Fruit fly (Drosophila melanogaster) whole organism, embryonic: ENCODE measurements around the gene CG32281.

Experiments used
- Atf3 ChIP-seq: fragments of 200-800 bp; sonication (Bioruptor generic); optimal IDR thresholded peaks from 3 replicates; lab custom pipeline; 2016; ENCODE audit warnings: missing biosample characterization, missing genetic modification characterization
- CG2889 ChIP-seq: fragments of 200-800 bp; sonication (Bioruptor generic); IDR thresholded peaks from 3 replicates; pipeline ENCODE4 v1.3.6; 2022; ENCODE audit warnings: missing biosample characterization, missing genetic modification characterization
- Kr ChIP-seq: fragments of 200-800 bp; sonication (Bioruptor generic); optimal IDR thresholded peaks from 2 replicates; lab custom pipeline; 2017; ENCODE audit warnings: missing biosample characterization, mild to moderate bottlenecking, missing genetic modification characterization
- Med ChIP-seq: fragments of 200-800 bp; sonication (Bioruptor generic); peaks from one replicate; lab custom pipeline; 2016; ENCODE audit warnings: missing biosample characterization, missing genetic modification characterization, mild to moderate bottlenecking, inconsistent platforms, moderate library complexity
- slou ChIP-seq: fragments of 200-800 bp; sonication (Bioruptor generic); optimal IDR thresholded peaks from 3 replicates; lab custom pipeline; 2016; ENCODE audit warnings: missing biosample characterization, missing genetic modification characterization
- tio ChIP-seq: fragments of 200-800 bp; sonication (Bioruptor generic); optimal IDR thresholded peaks from 2 replicates; lab custom pipeline; 2017; ENCODE audit warnings: missing biosample characterization, missing genetic modification characterization, inconsistent platforms

dm6 chr3L:3149060-3149872, 19.9 kb upstream of the CG32281 start:
- TF ChIP-seq Atf3 (GFP tag; lab: Kevin White, UChicago) (peak; percentile 81), Kr (GFP tag; lab: Kevin White, UChicago) (no peak), tio (GFP tag; lab: Kevin White, UChicago) (no peak), CG2889 (GFP tag; lab: Robert Waterston, UW) (no peak), Med (GFP tag; lab: Kevin White, UChicago) (peak; percentile 12), slou (no peak)
